Fruit fly (Drosophila melanogaster): ENCODE measurements around the gene CG7299.

DNA sequence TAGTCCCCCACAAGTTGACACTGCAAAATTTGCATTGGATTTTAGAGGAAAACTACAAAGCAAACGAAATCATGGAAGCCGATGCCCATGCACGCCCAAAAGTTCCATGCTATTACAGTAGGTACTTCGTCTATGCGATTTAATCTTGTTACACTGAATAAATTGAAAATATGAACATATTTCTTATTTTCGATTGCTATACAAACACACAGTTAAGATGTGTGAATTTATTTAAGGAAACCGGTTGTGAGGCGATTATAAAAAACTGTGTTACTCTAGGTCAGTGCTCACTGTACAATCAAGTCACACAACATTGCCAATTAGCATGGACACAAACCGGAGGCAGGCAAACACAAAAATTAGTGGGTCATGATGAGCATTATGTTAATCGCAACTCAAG is 18.6 kb downstream of the CG7299 start:
- peak; percentile 85 for TF ChIP-seq CG8119 (GFP tag; IDR thresholded peaks at IDR 0.05)
- peak; percentile 75 for TF ChIP-seq CG10669 (GFP tag; optimal IDR thresholded peaks at IDR 0.05)
- TF ChIP-seq CG6854 (GFP tag; optimal IDR thresholded peaks at IDR 0.05) = no peak
- TF ChIP-seq CG3919 (GFP tag; optimal IDR thresholded peaks at IDR 0.05) = peak; percentile 83
- TF ChIP-seq Blimp-1 (GFP tag; optimal IDR thresholded peaks at IDR 0.05) = no peak
- peak; percentile 38 for TF ChIP-seq CG16779 (tag; optimal IDR thresholded peaks at IDR 0.05)
- TF ChIP-seq fd85E (GFP tag; optimal IDR thresholded peaks at IDR 0.05) = no peak
- TF ChIP-seq CG6163 (GFP tag; IDR thresholded peaks at IDR 0.05) = peak; percentile 93
- TF ChIP-seq svp (GFP tag) = peak; percentile 68
- peak; percentile 67 for TF ChIP-seq Hr39 (GFP tag; optimal IDR thresholded peaks at IDR 0.05)
